Worm (Caenorhabditis elegans) whole organism, L4 larva: Measurements from ENCODE around the gene C32B5.15.
A peak's percentile ranks its signal among the peaks of the same experiment; 100 is the strongest.

Experiments used
- R02D3.7 ChIP-seq: fragments of 150-350 bp; sonication (generic microtip); optimal IDR thresholded peaks from 3 replicates; lab custom pipeline; 2014; ENCODE audit warnings: missing biosample characterization, missing genetic modification characterization
- ama-1 ChIP-seq: fragments of 150-350 bp; optimal IDR thresholded peaks from 2 replicates; lab custom pipeline; 2014; ENCODE audit warnings: inconsistent platforms, mixed read lengths
- dmd-9 ChIP-seq: fragments of 200-800 bp; sonication (Bioruptor generic); IDR thresholded peaks from 2 replicates; pipeline ENCODE4 v1.3.6; 2022; ENCODE audit warnings: missing genetic modification reagents, missing genetic modification characterization, missing compliant biosample characterization
- dve-1 ChIP-seq: sonication (generic microtip); optimal IDR thresholded peaks from 2 replicates; lab custom pipeline; 2017; ENCODE audit warnings: antibody characterized with exemption, mild to moderate bottlenecking, missing genetic modification characterization, missing compliant biosample characterization; ENCODE audit not compliant: insufficient read depth
- nhr-41 ChIP-seq: fragments of 200-800 bp; sonication (Bioruptor generic); IDR thresholded peaks from 2 replicates; pipeline ENCODE4 v1.3.6; 2022; ENCODE audit warnings: missing genetic modification reagents, missing genetic modification characterization, missing compliant biosample characterization
- nhr-42 ChIP-seq: fragments of 200-800 bp; sonication (Bioruptor generic); IDR thresholded peaks from 2 replicates; pipeline ENCODE4 v1.3.6; 2022; ENCODE audit warnings: missing genetic modification characterization, missing compliant biosample characterization
- pha-4 ChIP-seq, 2 experiments: fragments of 150-350 bp in 1 of 2; fragments of 200-800 bp in 1 of 2; sonication (Bioruptor generic) in 1 of 2; IDR thresholded peaks in 1 of 2; optimal IDR thresholded peaks in 1 of 2; 2 replicates each; pipeline versions ENCODE4 v1.3.6 to Lab custom; 2014 to 2022; ENCODE audit warnings: missing genetic modification characterization in 2 of 2, missing genetic modification reagents in 2 of 2, missing biosample characterization in 1 of 2, missing compliant biosample characterization in 1 of 2
- pqm-1 ChIP-seq: sonication (generic microtip); optimal IDR thresholded peaks from 2 replicates; lab custom pipeline; 2017; ENCODE audit warnings: missing biosample characterization, missing genetic modification characterization
- rbr-2 ChIP-seq: sonication (generic microtip); optimal IDR thresholded peaks from 2 replicates; lab custom pipeline; 2016; ENCODE audit warnings: missing genotype, missing genetic modification characterization, missing compliant biosample characterization
- skn-1 ChIP-seq: fragments of 150-350 bp; optimal IDR thresholded peaks from 2 replicates; lab custom pipeline; 2014; ENCODE audit warnings: missing biosample characterization, missing genetic modification characterization
- snpc-4 ChIP-seq: fragments of 150-350 bp; optimal IDR thresholded peaks from 2 replicates; lab custom pipeline; 2014; ENCODE audit warnings: missing biosample characterization, missing genetic modification characterization
- unc-62 ChIP-seq, 3 experiments: fragments of 150-350 bp in 1 of 3; sonication (generic microtip); optimal IDR thresholded peaks in 2 of 3; peaks in 1 of 3; 1 replicate in 1 of 3; 2 replicates in 2 of 3; lab custom pipeline; 2014 to 2017; ENCODE audit warnings: missing biosample characterization in 3 of 3, missing genetic modification characterization in 3 of 3, missing genetic modification reagents in 3 of 3, missing genotype in 1 of 3

- no peak for TF ChIP-seq nhr-42 (GFP tag; lab: Robert Waterston, UW)
- no peak for TF ChIP-seq ama-1 (lab: Kevin White, UChicago)
- TF ChIP-seq pqm-1 (tag; lab: Kevin White, UChicago): no peak
- no peak for TF ChIP-seq R02D3.7
- TF ChIP-seq nhr-41 (GFP tag; lab: Robert Waterston, UW): no peak
- no peak for TF ChIP-seq dve-1
- no peak for TF ChIP-seq skn-1
- no peak for TF ChIP-seq pha-4 (GFP tag; IDR thresholded peaks at IDR 0.05; lab: Robert Waterston, UW)
- no peak for TF ChIP-seq pha-4 (tag; optimal IDR thresholded peaks at IDR 0.05; lab: Kevin White, UChicago)
- no peak for TF ChIP-seq dmd-9
- TF ChIP-seq snpc-4 (tag; lab: Kevin White, UChicago): no peak
- no peak for TF ChIP-seq rbr-2
- TF ChIP-seq unc-62 (GFP tag; optimal IDR thresholded peaks at IDR 0.05 in 1 of 2; lab: Kevin White, UChicago): peak in 1 of 2 experiments; percentile 16
- no peak for TF ChIP-seq unc-62 (tag; optimal IDR thresholded peaks at IDR 0.05; lab: Kevin White, UChicago)
These were observed 10.8 kb downstream of the C32B5.15 start, which contains the start of gene C32B5.13 for ce11 chrII:961961-962360.
